Fruit fly (Drosophila melanogaster) whole organism, embryonic: ENCODE measurements around the gene CG10809.

Source experiments
- CG10979 ChIP-seq: fragments of 200-800 bp; sonication (Bioruptor generic); optimal IDR thresholded peaks from 2 replicates; lab custom pipeline; 2018; ENCODE audit warnings: missing biosample characterization, mild to moderate bottlenecking, missing genetic modification characterization, moderate library complexity
- CG11456 ChIP-seq: fragments of 200-800 bp; sonication (Bioruptor generic); IDR thresholded peaks from 3 replicates; pipeline ENCODE4 v1.3.6; 2022; ENCODE audit warnings: missing biosample characterization, missing genetic modification characterization
- CG11504 ChIP-seq: fragments of 200-800 bp; sonication (Bioruptor generic); optimal IDR thresholded peaks from 3 replicates; lab custom pipeline; 2019; ENCODE audit warnings: missing biosample characterization, mild to moderate bottlenecking, missing genetic modification characterization, moderate library complexity
- CG12769 ChIP-seq: fragments of 200-800 bp; sonication (Bioruptor generic); optimal IDR thresholded peaks from 2 replicates; lab custom pipeline; 2019; ENCODE audit warnings: missing biosample characterization, mild to moderate bottlenecking, missing genetic modification characterization, moderate library complexity
- CG13296 ChIP-seq: fragments of 200-800 bp; sonication (Bioruptor generic); optimal IDR thresholded peaks from 3 replicates; lab custom pipeline; 2018; ENCODE audit warnings: missing biosample characterization, mild to moderate bottlenecking, missing genetic modification characterization
- CG15011 ChIP-seq: fragments of 200-800 bp; sonication (Bioruptor generic); optimal IDR thresholded peaks from 3 replicates; lab custom pipeline; 2018; ENCODE audit warnings: missing biosample characterization, mild to moderate bottlenecking, missing genetic modification characterization
- CG1529 ChIP-seq: fragments of 200-800 bp; sonication (Bioruptor generic); optimal IDR thresholded peaks from 3 replicates; lab custom pipeline; 2018; ENCODE audit warnings: missing biosample characterization, missing genetic modification characterization
- CG18011 ChIP-seq: fragments of 200-800 bp; sonication (Bioruptor generic); optimal IDR thresholded peaks from 2 replicates; lab custom pipeline; 2017; ENCODE audit warnings: missing biosample characterization, missing genetic modification characterization, mild to moderate bottlenecking, moderate library complexity, missing genotype
- CG34376 ChIP-seq: fragments of 200-800 bp; sonication (Bioruptor generic); optimal IDR thresholded peaks from 2 replicates; lab custom pipeline; 2018; ENCODE audit warnings: missing biosample characterization, mild to moderate bottlenecking, missing genetic modification characterization
- CG4360 ChIP-seq: fragments of 200-800 bp; sonication (Bioruptor generic); IDR thresholded peaks from 2 replicates; pipeline ENCODE4 v1.3.6; 2022; ENCODE audit warnings: missing biosample characterization, missing genetic modification characterization
- CG4707 ChIP-seq: fragments of 200-800 bp; sonication (Bioruptor generic); optimal IDR thresholded peaks from 2 replicates; lab custom pipeline; 2018; ENCODE audit warnings: missing biosample characterization, mild to moderate bottlenecking, missing genetic modification characterization, moderate library complexity
- CG4854 ChIP-seq: fragments of 200-800 bp; sonication (Bioruptor generic); optimal IDR thresholded peaks from 2 replicates; lab custom pipeline; 2016; ENCODE audit warnings: missing biosample characterization, missing genetic modification characterization, inconsistent platforms
- CG5180 ChIP-seq: fragments of 200-800 bp; sonication (Bioruptor generic); optimal IDR thresholded peaks from 3 replicates; lab custom pipeline; 2017; ENCODE audit warnings: missing biosample characterization, missing genetic modification characterization, mild to moderate bottlenecking, moderate library complexity, missing genetic modification reagents
- CG6254 ChIP-seq: fragments of 200-800 bp; sonication (Bioruptor generic); optimal IDR thresholded peaks from 3 replicates; lab custom pipeline; 2017; ENCODE audit warnings: mild to moderate bottlenecking, missing biosample characterization, missing genetic modification reagents, missing genetic modification characterization
- CG7271 ChIP-seq: fragments of 200-800 bp; sonication (Bioruptor generic); optimal IDR thresholded peaks from 2 replicates; lab custom pipeline; 2018; ENCODE audit warnings: missing biosample characterization, mild to moderate bottlenecking, missing genetic modification characterization, moderate library complexity
- CG8281 ChIP-seq: fragments of 200-800 bp; sonication (Bioruptor generic); optimal IDR thresholded peaks from 2 replicates; lab custom pipeline; 2018; ENCODE audit warnings: missing biosample characterization, mild to moderate bottlenecking, missing genetic modification characterization, moderate library complexity
- CG8359 ChIP-seq: fragments of 200-800 bp; sonication (Bioruptor generic); optimal IDR thresholded peaks from 2 replicates; lab custom pipeline; 2017; ENCODE audit warnings: missing biosample characterization, mild to moderate bottlenecking, missing genetic modification characterization, borderline replicate concordance
- CG9932 ChIP-seq: fragments of 200-800 bp; sonication (Bioruptor generic); IDR thresholded peaks from 2 replicates; pipeline ENCODE4 v1.3.6; 2022; ENCODE audit warnings: missing biosample characterization, missing genetic modification characterization
- Dfd ChIP-seq, 2 experiments: fragments of >200 bp; optimal IDR thresholded peaks; 2 replicates each; lab custom pipeline; 2017; ENCODE audit warnings: missing biosample characterization in 2 of 2, missing genetic modification characterization in 2 of 2
- Doc2 ChIP-seq: fragments of 200-800 bp; sonication (Bioruptor generic); IDR thresholded peaks from 2 replicates; pipeline ENCODE4 v1.3.6; 2022; ENCODE audit warnings: missing biosample characterization, missing genetic modification characterization
- Drgx ChIP-seq: fragments of 200-800 bp; sonication (Bioruptor generic); IDR thresholded peaks from 2 replicates; pipeline ENCODE4 v1.3.6; 2022; ENCODE audit warnings: missing biosample characterization, missing genetic modification characterization
- Eip74EF ChIP-seq, 2 experiments: fragments of 200-800 bp in 1 of 2; fragments of >200 bp in 1 of 2; sonication (Bioruptor generic) in 1 of 2; optimal IDR thresholded peaks; 2 replicates each; lab custom pipeline; 2017 to 2019; ENCODE audit warnings: missing biosample characterization in 2 of 2, missing genetic modification characterization in 2 of 2, mild to moderate bottlenecking in 1 of 2, moderate library complexity in 1 of 2
- Ets65A ChIP-seq: fragments of 200-800 bp; sonication (Bioruptor generic); peaks from one replicate; lab custom pipeline; 2016; ENCODE audit warnings: missing biosample characterization, missing genetic modification characterization
- Fer1 ChIP-seq: fragments of 200-800 bp; sonication (Bioruptor generic); optimal IDR thresholded peaks from 2 replicates; lab custom pipeline; 2017; ENCODE audit warnings: missing biosample characterization, mild to moderate bottlenecking, missing genetic modification characterization
- HLH54F ChIP-seq: fragments of 200-800 bp; sonication (Bioruptor generic); optimal IDR thresholded peaks from 3 replicates; lab custom pipeline; 2016; ENCODE audit warnings: missing biosample characterization, missing genetic modification characterization
- Hr39 ChIP-seq: fragments of >200 bp; optimal IDR thresholded peaks from 2 replicates; lab custom pipeline; 2017
- Lhr ChIP-seq: fragments of 200-800 bp; sonication (Bioruptor generic); optimal IDR thresholded peaks from 3 replicates; lab custom pipeline; 2017; ENCODE audit warnings: mild to moderate bottlenecking, missing biosample characterization, missing genetic modification reagents, missing genetic modification characterization
- Med ChIP-seq: fragments of 200-800 bp; sonication (Bioruptor generic); peaks from one replicate; lab custom pipeline; 2016; ENCODE audit warnings: missing biosample characterization, missing genetic modification characterization, mild to moderate bottlenecking, inconsistent platforms, moderate library complexity
- Oli ChIP-seq: fragments of 200-800 bp; sonication (Bioruptor generic); optimal IDR thresholded peaks from 2 replicates; lab custom pipeline; 2018; ENCODE audit warnings: missing biosample characterization, mild to moderate bottlenecking, missing genetic modification characterization, moderate library complexity
- Rfx ChIP-seq: fragments of 200-800 bp; sonication (Bioruptor generic); IDR thresholded peaks from 2 replicates; pipeline ENCODE4 v1.3.6; 2022; ENCODE audit warnings: missing biosample characterization, missing genetic modification characterization
- Sry-β ChIP-seq: fragments of 200-800 bp; sonication (Bioruptor generic); optimal IDR thresholded peaks from 2 replicates; lab custom pipeline; 2018; ENCODE audit warnings: missing biosample characterization, mild to moderate bottlenecking, missing genetic modification characterization, moderate library complexity
- ac ChIP-seq: fragments of 200-800 bp; sonication (Bioruptor generic); optimal IDR thresholded peaks from 3 replicates; lab custom pipeline; 2017; ENCODE audit warnings: missing biosample characterization, mild to moderate bottlenecking, missing genetic modification characterization
- bowl ChIP-seq: fragments of 200-800 bp; sonication (Bioruptor generic); IDR thresholded peaks from 2 replicates; pipeline ENCODE4 v1.3.6; 2022; ENCODE audit warnings: missing biosample characterization, missing genetic modification characterization
- caup ChIP-seq: fragments of 200-800 bp; sonication (Bioruptor generic); optimal IDR thresholded peaks from 3 replicates; lab custom pipeline; 2017; ENCODE audit warnings: missing biosample characterization, mild to moderate bottlenecking, missing genetic modification characterization, moderate library complexity; ENCODE audit not compliant: severe bottlenecking
- chinmo ChIP-seq: fragments of 200-800 bp; sonication (Bioruptor generic); IDR thresholded peaks from 4 replicates; pipeline ENCODE4 v1.3.6; 2022; ENCODE audit warnings: missing biosample characterization, missing genetic modification characterization; ENCODE audit not compliant: partially characterized antibody
- chn ChIP-seq: fragments of 200-800 bp; sonication (Bioruptor generic); optimal IDR thresholded peaks from 2 replicates; lab custom pipeline; 2016; ENCODE audit warnings: missing biosample characterization, missing genetic modification characterization
- crol ChIP-seq: fragments of 200-800 bp; sonication (Bioruptor generic); IDR thresholded peaks from 2 replicates; pipeline ENCODE4 v1.3.6; 2022; ENCODE audit warnings: missing biosample characterization, missing genetic modification characterization
- grn ChIP-seq: fragments of 200-800 bp; sonication (Bioruptor generic); optimal IDR thresholded peaks from 3 replicates; lab custom pipeline; 2017; ENCODE audit warnings: missing biosample characterization, missing genetic modification characterization
- gsb ChIP-seq: fragments of 200-800 bp; sonication (Bioruptor generic); IDR thresholded peaks from 2 replicates; pipeline ENCODE4 v1.3.6; 2022; ENCODE audit warnings: missing biosample characterization, missing genetic modification characterization
- inv ChIP-seq: fragments of 200-800 bp; sonication (Bioruptor generic); IDR thresholded peaks from 2 replicates; pipeline ENCODE4 v1.3.6; 2022; ENCODE audit warnings: missing biosample characterization, missing genetic modification characterization; ENCODE audit not compliant: partially characterized antibody
- nom ChIP-seq: fragments of 200-800 bp; sonication (Bioruptor generic); optimal IDR thresholded peaks from 2 replicates; lab custom pipeline; 2017; ENCODE audit warnings: missing biosample characterization, missing genetic modification characterization, mild to moderate bottlenecking, moderate library complexity, missing genetic modification reagents
- pan ChIP-seq, 4 experiments: fragments of >200 bp in 3 of 4; fragments of 200-800 bp in 1 of 4; sonication (Bioruptor generic) in 1 of 4; optimal IDR thresholded peaks in 3 of 4; IDR thresholded peaks in 1 of 4; 2 replicates each; pipeline versions ENCODE4 v1.3.6 to Lab custom; 2017 to 2022; ENCODE audit warnings: missing biosample characterization in 2 of 4, missing genetic modification characterization in 2 of 4, mixed read lengths in 1 of 4
- peb ChIP-seq: fragments of 200-800 bp; sonication (Bioruptor generic); IDR thresholded peaks from 2 replicates; pipeline ENCODE4 v1.3.6; 2022; ENCODE audit warnings: missing biosample characterization, missing genetic modification characterization
- phol ChIP-seq: fragments of 200-800 bp; sonication (Bioruptor generic); optimal IDR thresholded peaks from 3 replicates; lab custom pipeline; 2018; ENCODE audit warnings: missing biosample characterization, mild to moderate bottlenecking, missing genetic modification characterization, moderate library complexity
- shn ChIP-seq: fragments of 200-800 bp; sonication (Bioruptor generic); optimal IDR thresholded peaks from 3 replicates; lab custom pipeline; 2016; ENCODE audit warnings: missing biosample characterization, missing genetic modification characterization
- stwl ChIP-seq: fragments of 200-800 bp; sonication (Bioruptor generic); optimal IDR thresholded peaks from 3 replicates; lab custom pipeline; 2018; ENCODE audit warnings: missing biosample characterization, mild to moderate bottlenecking, missing genetic modification characterization, moderate library complexity

Gene CG10809

dm6 chr3L:9824226-9824625, 35.5 kb downstream of the CG10809 start (continued):
- TF ChIP-seq CG4707 (GFP tag; lab: Kevin White, UChicago) (no peak), CG1529 (no peak), ac (no peak), CG10979 (tag; lab: Kevin White, UChicago) (no peak), inv (GFP tag; lab: Robert Waterston, UW) (no peak), CG4854 (GFP tag; lab: Kevin White, UChicago) (no peak), CG11504 (tag; lab: Kevin White, UChicago) (peak; percentile 29), CG12769 (no peak), Doc2 (GFP tag; lab: Robert Waterston, UW) (no peak), CG9932 (GFP tag; lab: Robert Waterston, UW) (no peak), Dfd (GFP tag; optimal IDR thresholded peaks at IDR 0.05; lab: Kevin White, UChicago) (peak in 1 of 2 experiments; percentile 91), CG15011 (no peak)

dm6 chr3L:9823797-9824196, 35.9 kb downstream of the CG10809 start, which contains the start of gene Ilp5:
Gene Ilp5 (minus strand): TSS chr3L:9823897.
- TF ChIP-seq Lhr = no peak
- no peak for TF ChIP-seq Oli (tag; lab: Kevin White, UChicago)
- TF ChIP-seq Hr39 (lab: Kevin White, UChicago) = no peak
- no peak for TF ChIP-seq caup (GFP tag; lab: Kevin White, UChicago)
- TF ChIP-seq nom (GFP tag; lab: Kevin White, UChicago) = no peak

- 0 out of 3 replicates have a peak, but pooled peaks have one; percentile 30 for TF ChIP-seq CG11456 (GFP tag; lab: Robert Waterston, UW)
- TF ChIP-seq Med = peak; percentile 27
- peak; percentile 38; the same call in 1 of the 2 replicates for TF ChIP-seq Drgx
- no peak for TF ChIP-seq pan (optimal IDR thresholded peaks at IDR 0.05; lab: Kevin White, UChicago)
- TF ChIP-seq pan (GFP tag; optimal IDR thresholded peaks at IDR 0.05 in 1 of 2, IDR thresholded peaks at IDR 0.05 in 1 of 2) = peak in 1 of 2 experiments; percentile 4
- no peak for TF ChIP-seq HLH54F
- TF ChIP-seq grn = peak; percentile 17
- no peak for TF ChIP-seq CG4360 (GFP tag; lab: Robert Waterston, UW)
- TF ChIP-seq chinmo (GFP tag; lab: Robert Waterston, UW) = 0 out of 4 replicates have a peak, but pooled peaks have one; percentile 50
These were observed 38.5 kb downstream of the CG10809 start for dm6 chr3L:9821138-9821681.

dm6 chr3L:9820248-9820647, 39.4 kb downstream of the CG10809 start:
- TF ChIP-seq Ets65A (GFP tag; lab: Kevin White, UChicago) (peak; percentile 36), Eip74EF (GFP tag; optimal IDR thresholded peaks at IDR 0.05; lab: Kevin White, UChicago) (no peak), bowl (GFP tag; lab: Robert Waterston, UW) (no peak), CG8281 (tag; lab: Kevin White, UChicago) (no peak), Sry-β (GFP tag; lab: Kevin White, UChicago) (no peak), CG5180 (GFP tag; lab: Kevin White, UChicago) (no peak), CG13296 (GFP tag; lab: Kevin White, UChicago) (no peak), stwl (tag; lab: Kevin White, UChicago) (peak; percentile 10), chn (GFP tag; lab: Kevin White, UChicago) (no peak), CG6254 (GFP tag; lab: Kevin White, UChicago) (no peak), crol (GFP tag; lab: Robert Waterston, UW) (0 out of 2 replicates have a peak, but pooled peaks have one; percentile 46), phol (tag; lab: Kevin White, UChicago) (peak; percentile 64), Rfx (GFP tag; lab: Robert Waterston, UW) (0 out of 2 replicates have a peak, but pooled peaks have one; percentile 15), CG8359 (GFP tag; lab: Kevin White, UChicago) (no peak), shn (no peak), Fer1 (GFP tag; lab: Kevin White, UChicago) (no peak), CG34376 (GFP tag; lab: Kevin White, UChicago) (no peak), CG7271 (tag; lab: Kevin White, UChicago) (peak; percentile 79), peb (GFP tag; lab: Robert Waterston, UW) (no peak), CG18011 (GFP tag; lab: Kevin White, UChicago) (no peak), gsb (GFP tag; lab: Robert Waterston, UW) (no peak)
